Worm (Caenorhabditis elegans): Measurements from ENCODE around the gene T15B12.2.

ce11 chrIII:5277740-5278139 lies 23.9 kb downstream of the T15B12.2 start, which contains the start of gene clk-1:
- TF ChIP-seq klf-2 (GFP tag; conservative IDR thresholded peaks at IDR 0.05): no peak
- TF ChIP-seq tab-1 (GFP tag; IDR thresholded peaks at IDR 0.05): no peak
- TF ChIP-seq med-1 (GFP tag; optimal IDR thresholded peaks at IDR 0.05; ENCODE audit: insufficient read depth): no peak

All from whole organism, midembryonic.